Fruit fly (Drosophila melanogaster) whole organism, embryonic: ENCODE results near the gene CG32354.

Experiments used
- Blimp-1 ChIP-seq: fragments of 200-800 bp; sonication (Bioruptor generic); optimal IDR thresholded peaks from 3 replicates; lab custom pipeline; 2018; ENCODE audit warnings: missing biosample characterization, missing genetic modification characterization, mild to moderate bottlenecking, moderate library complexity, missing genetic modification reagents
- C15 ChIP-seq: fragments of 200-800 bp; sonication (Bioruptor generic); IDR thresholded peaks from 3 replicates; pipeline ENCODE4 v1.3.6; 2022; ENCODE audit warnings: missing biosample characterization, missing genetic modification characterization
- CG11456 ChIP-seq: fragments of 200-800 bp; sonication (Bioruptor generic); IDR thresholded peaks from 3 replicates; pipeline ENCODE4 v1.3.6; 2022; ENCODE audit warnings: missing biosample characterization, missing genetic modification characterization
- CG11560 ChIP-seq: fragments of 200-800 bp; sonication (Bioruptor generic); IDR thresholded peaks from 3 replicates; pipeline ENCODE4 v1.3.6; 2022; ENCODE audit warnings: missing biosample characterization, missing genetic modification characterization
- CG11723 ChIP-seq: fragments of 200-800 bp; sonication (Bioruptor generic); optimal IDR thresholded peaks from 2 replicates; lab custom pipeline; 2017; ENCODE audit warnings: missing biosample characterization, mild to moderate bottlenecking, missing genetic modification characterization
- CG12104 ChIP-seq: fragments of 200-800 bp; sonication (Bioruptor generic); optimal IDR thresholded peaks from 3 replicates; lab custom pipeline; 2016; ENCODE audit warnings: missing biosample characterization, missing genetic modification characterization
- CG12219 ChIP-seq: fragments of 200-800 bp; sonication (Bioruptor generic); optimal IDR thresholded peaks from 3 replicates; lab custom pipeline; 2018; ENCODE audit warnings: missing biosample characterization, mild to moderate bottlenecking, missing genetic modification characterization
- CG12391 ChIP-seq: fragments of 200-800 bp; sonication (Bioruptor generic); optimal IDR thresholded peaks from 3 replicates; lab custom pipeline; 2018; ENCODE audit warnings: missing biosample characterization, mild to moderate bottlenecking, missing genetic modification characterization, moderate library complexity
- CG12744 ChIP-seq: fragments of 200-800 bp; sonication (Bioruptor generic); optimal IDR thresholded peaks from 2 replicates; lab custom pipeline; 2016; ENCODE audit warnings: missing biosample characterization, missing genetic modification characterization
- CG14441 ChIP-seq: fragments of 200-800 bp; sonication (Bioruptor generic); IDR thresholded peaks from 2 replicates; pipeline ENCODE4 v1.3.6; 2022; ENCODE audit warnings: missing biosample characterization, missing genetic modification characterization
- CG15601 ChIP-seq: fragments of 200-800 bp; sonication (Bioruptor generic); optimal IDR thresholded peaks from 3 replicates; lab custom pipeline; 2019; ENCODE audit warnings: missing biosample characterization, mild to moderate bottlenecking, missing genetic modification characterization, moderate library complexity
- CG17328 ChIP-seq: fragments of 200-800 bp; sonication (Bioruptor generic); IDR thresholded peaks from 2 replicates; pipeline ENCODE4 v1.3.6; 2022; ENCODE audit warnings: missing biosample characterization, missing genetic modification characterization
- CG2712 ChIP-seq: fragments of 200-800 bp; optimal IDR thresholded peaks from 3 replicates; lab custom pipeline; 2019; ENCODE audit warnings: missing biosample characterization, mild to moderate bottlenecking, missing genetic modification characterization, moderate library complexity
- CG31365 ChIP-seq: fragments of 200-800 bp; sonication (Bioruptor generic); optimal IDR thresholded peaks from 2 replicates; lab custom pipeline; 2018; ENCODE audit warnings: missing biosample characterization, mild to moderate bottlenecking, missing genetic modification characterization
- CG31441 ChIP-seq: fragments of 200-800 bp; sonication (Bioruptor generic); IDR thresholded peaks from 2 replicates; pipeline ENCODE4 v1.3.6; 2022; ENCODE audit warnings: missing biosample characterization, missing genetic modification characterization
- CG3407 ChIP-seq: fragments of 200-800 bp; sonication (Bioruptor generic); optimal IDR thresholded peaks from 2 replicates; lab custom pipeline; 2018; ENCODE audit warnings: missing biosample characterization, mild to moderate bottlenecking, missing genetic modification characterization
- CG6175 ChIP-seq: fragments of 200-800 bp; sonication (Bioruptor generic); IDR thresholded peaks from 3 replicates; pipeline ENCODE4 v1.3.6; 2022; ENCODE audit warnings: missing biosample characterization, missing genetic modification characterization
- CG6254 ChIP-seq: fragments of 200-800 bp; sonication (Bioruptor generic); optimal IDR thresholded peaks from 3 replicates; lab custom pipeline; 2017; ENCODE audit warnings: mild to moderate bottlenecking, missing biosample characterization, missing genetic modification reagents, missing genetic modification characterization
- CG7372 ChIP-seq: fragments of 200-800 bp; sonication (Bioruptor generic); IDR thresholded peaks from 2 replicates; pipeline ENCODE4 v1.3.6; 2022; ENCODE audit warnings: missing biosample characterization, missing genetic modification characterization
- CG8388 ChIP-seq: fragments of 200-800 bp; sonication (Bioruptor generic); optimal IDR thresholded peaks from 2 replicates; lab custom pipeline; 2019; ENCODE audit warnings: missing biosample characterization, mild to moderate bottlenecking, missing genetic modification characterization, moderate library complexity
- CG8924 ChIP-seq: fragments of 200-800 bp; optimal IDR thresholded peaks from 3 replicates; lab custom pipeline; 2019; ENCODE audit warnings: missing biosample characterization, mild to moderate bottlenecking, missing genetic modification characterization, moderate library complexity
- CTCF ChIP-seq: fragments of 200-800 bp; sonication (Bioruptor generic); optimal IDR thresholded peaks from 2 replicates; lab custom pipeline; 2017; ENCODE audit warnings: missing biosample characterization, mild to moderate bottlenecking, missing genetic modification characterization, moderate library complexity
- Dref ChIP-seq: fragments of 200-800 bp; sonication (Bioruptor generic); IDR thresholded peaks from 2 replicates; pipeline ENCODE4 v1.3.6; 2022; ENCODE audit warnings: missing biosample characterization, missing genetic modification characterization
- Drgx ChIP-seq: fragments of 200-800 bp; sonication (Bioruptor generic); IDR thresholded peaks from 2 replicates; pipeline ENCODE4 v1.3.6; 2022; ENCODE audit warnings: missing biosample characterization, missing genetic modification characterization
- Jarid2 ChIP-seq: fragments of 200-800 bp; sonication (Bioruptor generic); optimal IDR thresholded peaks from 3 replicates; lab custom pipeline; 2017; ENCODE audit warnings: mild to moderate bottlenecking, missing biosample characterization, missing genetic modification reagents, missing genetic modification characterization
- NFAT ChIP-seq: fragments of 200-800 bp; sonication (Bioruptor generic); IDR thresholded peaks from 2 replicates; pipeline ENCODE4 v1.3.6; 2022; ENCODE audit warnings: missing biosample characterization, missing genetic modification characterization
- Nf-YC ChIP-seq: fragments of 200-800 bp; optimal IDR thresholded peaks from 3 replicates; lab custom pipeline; 2019; ENCODE audit warnings: missing biosample characterization, mild to moderate bottlenecking, missing genetic modification characterization, moderate library complexity
- Oli ChIP-seq: fragments of 200-800 bp; sonication (Bioruptor generic); optimal IDR thresholded peaks from 2 replicates; lab custom pipeline; 2018; ENCODE audit warnings: missing biosample characterization, mild to moderate bottlenecking, missing genetic modification characterization, moderate library complexity
- Sox102F ChIP-seq: fragments of 200-800 bp; sonication (Bioruptor generic); optimal IDR thresholded peaks from 2 replicates; lab custom pipeline; 2018; ENCODE audit warnings: missing biosample characterization, mild to moderate bottlenecking, missing genetic modification characterization, moderate library complexity
- TFAM ChIP-seq: fragments of 200-800 bp; sonication (Bioruptor generic); optimal IDR thresholded peaks from 2 replicates; lab custom pipeline; 2017; ENCODE audit warnings: missing biosample characterization, missing genetic modification characterization, inconsistent platforms
- Taf1 ChIP-seq: fragments of 200-800 bp; sonication (Bioruptor generic); IDR thresholded peaks from 2 replicates; pipeline ENCODE4 v1.3.6; 2022; ENCODE audit warnings: missing biosample characterization, missing genetic modification characterization
- Xbp1 ChIP-seq: fragments of 200-800 bp; sonication (Bioruptor generic); optimal IDR thresholded peaks from 3 replicates; lab custom pipeline; 2016; ENCODE audit warnings: missing biosample characterization, mild to moderate bottlenecking, missing genetic modification characterization
- al ChIP-seq: fragments of 200-800 bp; sonication (Bioruptor generic); IDR thresholded peaks from 2 replicates; pipeline ENCODE4 v1.3.6; 2022; ENCODE audit warnings: missing biosample characterization, missing genetic modification characterization
- bsh ChIP-seq, 2 experiments: fragments of 200-800 bp; sonication (Bioruptor generic); optimal IDR thresholded peaks; 2 replicates each; lab custom pipeline; 2017 to 2018; ENCODE audit warnings: mild to moderate bottlenecking in 2 of 2, missing biosample characterization in 2 of 2, missing genetic modification characterization in 2 of 2, moderate library complexity in 1 of 2
- chm ChIP-seq: fragments of 200-800 bp; sonication (Bioruptor generic); IDR thresholded peaks from 2 replicates; pipeline ENCODE4 v1.3.6; 2022; ENCODE audit warnings: missing biosample characterization, missing genetic modification characterization
- da ChIP-seq: fragments of 200-800 bp; sonication (Bioruptor generic); optimal IDR thresholded peaks from 2 replicates; lab custom pipeline; 2016; ENCODE audit warnings: missing biosample characterization, missing genetic modification characterization
- dysf ChIP-seq: fragments of 200-800 bp; sonication (Bioruptor generic); IDR thresholded peaks from 3 replicates; pipeline ENCODE4 v1.3.6; 2022; ENCODE audit warnings: missing biosample characterization, missing genetic modification characterization
- esg ChIP-seq: fragments of 200-800 bp; sonication (Bioruptor generic); conservative IDR thresholded peaks from 2 replicates; pipeline ENCODE4 v1.3.6; 2022; ENCODE audit warnings: missing biosample characterization, missing genetic modification characterization
- gsb-n ChIP-seq: fragments of 200-800 bp; sonication (Bioruptor generic); optimal IDR thresholded peaks from 3 replicates; lab custom pipeline; 2018; ENCODE audit warnings: missing biosample characterization, mild to moderate bottlenecking, missing genetic modification characterization
- lilli ChIP-seq: fragments of 200-800 bp; sonication (Bioruptor generic); optimal IDR thresholded peaks from 3 replicates; lab custom pipeline; 2016; ENCODE audit warnings: missing biosample characterization, missing genetic modification characterization
- nau ChIP-seq: fragments of 200-800 bp; sonication (Bioruptor generic); optimal IDR thresholded peaks from 3 replicates; lab custom pipeline; 2017; ENCODE audit warnings: missing biosample characterization, mild to moderate bottlenecking, missing genetic modification characterization, missing genetic modification reagents
- oc ChIP-seq: fragments of 200-800 bp; sonication (Bioruptor generic); optimal IDR thresholded peaks from 2 replicates; lab custom pipeline; 2018; ENCODE audit warnings: missing biosample characterization, mild to moderate bottlenecking, missing genetic modification characterization, moderate library complexity
- pb ChIP-seq: fragments of 200-800 bp; sonication (Bioruptor generic); optimal IDR thresholded peaks from 3 replicates; lab custom pipeline; 2016; ENCODE audit warnings: missing biosample characterization, missing genetic modification characterization
- row ChIP-seq: fragments of 200-800 bp; sonication (Bioruptor generic); IDR thresholded peaks from 3 replicates; pipeline ENCODE4 v1.3.6; 2022; ENCODE audit warnings: missing biosample characterization, missing genetic modification characterization
- run ChIP-seq: fragments of 200-800 bp; sonication (Bioruptor generic); optimal IDR thresholded peaks from 3 replicates; lab custom pipeline; 2018; ENCODE audit warnings: missing biosample characterization, mild to moderate bottlenecking, missing genetic modification characterization
- scrt ChIP-seq: fragments of 200-800 bp; sonication (Bioruptor generic); optimal IDR thresholded peaks from 2 replicates; lab custom pipeline; 2018; ENCODE audit warnings: missing biosample characterization, mild to moderate bottlenecking, missing genetic modification characterization, moderate library complexity
- sens ChIP-seq: fragments of 200-800 bp; sonication (Bioruptor generic); peaks from one replicate; lab custom pipeline; 2016; ENCODE audit warnings: missing biosample characterization, missing genetic modification characterization
- stwl ChIP-seq: fragments of 200-800 bp; sonication (Bioruptor generic); optimal IDR thresholded peaks from 3 replicates; lab custom pipeline; 2018; ENCODE audit warnings: missing biosample characterization, mild to moderate bottlenecking, missing genetic modification characterization, moderate library complexity
- vvl ChIP-seq: fragments of 200-800 bp; sonication (Bioruptor generic); IDR thresholded peaks from 2 replicates; pipeline ENCODE4 v1.3.6; 2022; ENCODE audit warnings: missing biosample characterization, missing genetic modification characterization
- zf30C ChIP-seq: fragments of 200-800 bp; sonication (Bioruptor generic); optimal IDR thresholded peaks from 3 replicates; lab custom pipeline; 2018; ENCODE audit warnings: missing biosample characterization, mild to moderate bottlenecking, missing genetic modification characterization

Gene CG32354

dm6 chr3L:8385055-8385454, 37.0 kb downstream of the CG32354 start (continued):
- TF ChIP-seq stwl (tag; lab: Kevin White, UChicago) (peak; percentile 74), CG31441 (peak; percentile 29; the same call in 1 of the 2 replicates), Dref (no peak), sens (peak; percentile 86), CG17328 (peak; percentile 29; the same call in 1 of the 2 replicates), CG12391 (tag; lab: Kevin White, UChicago) (peak; percentile 7), CG6254 (GFP tag; lab: Kevin White, UChicago) (peak; percentile 4), CG2712 (tag; lab: Kevin White, UChicago) (peak; percentile 26), nau (GFP tag; lab: Kevin White, UChicago) (no peak), CG11560 (tag; lab: Robert Waterston, UW) (no peak), Blimp-1 (GFP tag; lab: Kevin White, UChicago) (peak; percentile 63), CG8924 (no peak), CG8388 (GFP tag; lab: Kevin White, UChicago) (peak; percentile 10), run (tag; lab: Kevin White, UChicago) (no peak), CG15601 (tag; lab: Kevin White, UChicago) (peak; percentile 1), bsh (GFP tag; optimal IDR thresholded peaks at IDR 0.05; lab: Kevin White, UChicago) (peak in 1 of 2 experiments; percentile 61)

- 0 out of 3 replicates have a peak, but pooled peaks have one; percentile 17 for TF ChIP-seq dysf (GFP tag; lab: Robert Waterston, UW)
- TF ChIP-seq CG12104 (GFP tag; lab: Kevin White, UChicago) = no peak
- 0 out of 2 replicates have a peak, but pooled peaks have one; percentile 24 for TF ChIP-seq Drgx (GFP tag; lab: Robert Waterston, UW)
- no peak for TF ChIP-seq TFAM (GFP tag; lab: Kevin White, UChicago)
- TF ChIP-seq sens = peak; percentile 15
- TF ChIP-seq esg (GFP tag; lab: Robert Waterston, UW) = 0 out of 2 replicates have a peak, but pooled peaks have one; percentile 5
- no peak for TF ChIP-seq zf30C (GFP tag; lab: Kevin White, UChicago)
- TF ChIP-seq Oli = peak; percentile 3
- peak; percentile 11 for TF ChIP-seq Sox102F (GFP tag; lab: Kevin White, UChicago)
- peak in 1 of 2 experiments; percentile 26 for TF ChIP-seq bsh (GFP tag; optimal IDR thresholded peaks at IDR 0.05; lab: Kevin White, UChicago)
- no peak for TF ChIP-seq CG7372
- TF ChIP-seq Xbp1 (GFP tag; lab: Kevin White, UChicago) = no peak
- no peak for TF ChIP-seq vvl (GFP tag; lab: Robert Waterston, UW)
Measured at dm6 chr3L:8383968-8384367, 38.0 kb downstream of the CG32354 start.

dm6 chr3L:8379161-8379560, 42.8 kb downstream of the CG32354 start:
- TF ChIP-seq chm (peak; percentile 27; the same call in 1 of the 2 replicates), Taf1 (GFP tag; lab: Robert Waterston, UW) (no peak), pb (no peak), CG31365 (tag; lab: Kevin White, UChicago) (no peak), scrt (GFP tag; lab: Kevin White, UChicago) (no peak), C15 (GFP tag; lab: Robert Waterston, UW) (no peak), Nf-YC (tag; lab: Kevin White, UChicago) (no peak), CG12744 (no peak), da (GFP tag; lab: Kevin White, UChicago) (no peak), lilli (GFP tag; lab: Kevin White, UChicago) (no peak), oc (no peak), CG14441 (GFP tag; lab: Robert Waterston, UW) (no peak), CG11456 (GFP tag; lab: Robert Waterston, UW) (no peak), al (no peak), NFAT (GFP tag; lab: Robert Waterston, UW) (no peak), row (GFP tag; lab: Robert Waterston, UW) (no peak), CG12219 (GFP tag; lab: Kevin White, UChicago) (no peak), CG3407 (GFP tag; lab: Kevin White, UChicago) (peak; percentile 46), gsb-n (tag; lab: Kevin White, UChicago) (peak; percentile 59), CTCF (GFP tag; lab: Kevin White, UChicago) (no peak), CG11723 (GFP tag; lab: Kevin White, UChicago) (no peak), Jarid2 (GFP tag; lab: Kevin White, UChicago) (no peak), CG6175 (no peak)
